Fruit fly (Drosophila melanogaster): ENCODE data around the gene Ugt37E1.

- no peak for TF ChIP-seq CHES-1-like (GFP tag; optimal IDR thresholded peaks at IDR 0.05)
- TF ChIP-seq Hmr (GFP tag; optimal IDR thresholded peaks at IDR 0.05): no peak
- no peak for TF ChIP-seq Taf1 (GFP tag; IDR thresholded peaks at IDR 0.05)
- no peak for TF ChIP-seq trh (GFP tag; optimal IDR thresholded peaks at IDR 0.05)
- no peak for TF ChIP-seq tup (GFP tag; optimal IDR thresholded peaks at IDR 0.05)
- no peak for TF ChIP-seq CG4424 (GFP tag; optimal IDR thresholded peaks at IDR 0.05)
- TF ChIP-seq Camta (GFP tag; optimal IDR thresholded peaks at IDR 0.05): no peak
- TF ChIP-seq Pdp1 (GFP tag; optimal IDR thresholded peaks at IDR 0.05): no peak
- no peak for TF ChIP-seq yki (optimal IDR thresholded peaks at IDR 0.05)
- TF ChIP-seq klu (GFP tag; IDR thresholded peaks at IDR 0.05): no peak
- no peak for TF ChIP-seq CG11504 (tag; optimal IDR thresholded peaks at IDR 0.05)
- no peak for TF ChIP-seq Sox100B (GFP tag; optimal IDR thresholded peaks at IDR 0.05)
- TF ChIP-seq CG33213 (GFP tag; optimal IDR thresholded peaks at IDR 0.05): no peak
Measured at dm6 chr2L:16747145-16747544, 49.2 kb upstream of the Ugt37E1 start.

All from whole organism, embryonic.